Worm (Caenorhabditis elegans): Measurements from ENCODE around the gene sel-13.

DNA sequence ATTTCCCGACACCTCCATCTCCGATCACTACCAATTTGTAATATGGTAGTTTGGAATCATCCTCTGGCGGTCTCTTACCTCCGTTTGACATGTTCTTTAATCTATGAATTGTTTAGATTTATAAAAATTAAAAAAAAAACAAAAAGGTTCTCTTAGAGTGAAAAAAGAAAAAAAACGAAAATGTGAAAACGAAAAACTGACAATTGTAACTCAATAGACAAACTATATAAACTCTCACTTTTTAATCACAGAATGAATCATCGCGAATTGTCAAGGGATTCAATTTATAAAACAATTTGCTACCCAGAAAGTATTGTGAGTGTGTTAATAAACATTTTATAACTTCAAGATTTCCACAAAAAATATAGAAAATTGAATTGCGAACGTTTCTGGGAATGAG, 40.0 kb upstream of the sel-13 start, which contains the start of gene ras-2:
- no peak for TF ChIP-seq him-1 (tag; optimal IDR thresholded peaks at IDR 0.05)
- no peak for TF ChIP-seq W03F9.2 (tag; optimal IDR thresholded peaks at IDR 0.05)
- no peak for TF ChIP-seq dao-5 (tag; optimal IDR thresholded peaks at IDR 0.05)
